Fruit fly (Drosophila melanogaster): ENCODE measurements around the gene Alp12.

Gene Alp12

DNA sequence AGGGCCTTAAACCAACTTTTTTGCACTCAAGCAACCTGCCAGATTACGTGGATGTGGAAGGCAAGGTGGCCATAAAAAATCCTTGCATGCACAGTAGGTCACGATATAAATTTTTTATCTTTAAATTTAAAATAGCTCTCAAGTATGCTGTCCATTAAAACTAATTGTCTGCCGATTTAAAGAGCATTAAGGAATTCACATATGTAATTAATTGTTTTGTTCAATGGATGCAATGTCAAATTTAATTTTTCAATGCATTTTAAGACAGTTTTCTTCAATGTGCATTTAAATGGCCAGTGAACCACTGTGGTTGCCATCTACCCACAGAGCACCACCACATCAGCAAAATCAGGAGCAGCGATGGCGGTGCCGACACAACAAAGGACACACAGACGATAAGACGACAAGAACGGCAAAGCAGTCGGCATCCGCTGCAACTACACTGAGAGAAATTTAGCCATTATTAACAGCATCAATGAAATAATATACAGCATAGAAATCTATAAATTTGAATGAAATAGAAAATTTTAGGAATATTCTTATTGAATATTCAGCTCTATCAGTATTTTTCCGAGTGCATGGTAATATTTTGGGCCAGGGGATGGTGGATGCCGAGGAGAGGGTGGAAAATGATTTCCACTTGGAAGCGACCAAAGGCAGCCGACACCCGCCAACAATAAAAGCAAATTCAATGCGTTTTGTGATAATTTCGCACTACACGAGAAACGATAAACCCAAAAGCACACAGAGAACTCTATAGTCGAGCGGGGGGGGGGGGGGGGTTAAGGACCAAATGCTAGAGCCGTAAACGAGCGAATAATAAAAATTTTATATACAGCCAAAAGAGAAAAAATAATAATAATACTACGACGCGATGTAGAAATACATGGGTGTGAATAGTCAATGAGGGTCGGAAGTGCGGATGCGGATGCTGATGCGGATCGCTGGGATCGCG lies 46.4 kb upstream of the Alp12 start (continued):
- TF ChIP-seq pfk (GFP tag; optimal IDR thresholded peaks at IDR 0.05) (no peak), nmo (GFP tag; optimal IDR thresholded peaks at IDR 0.05) (peak; percentile 58), otp (GFP tag; IDR thresholded peaks at IDR 0.05) (no peak), trh (GFP tag; optimal IDR thresholded peaks at IDR 0.05) (no peak), her (GFP tag; optimal IDR thresholded peaks at IDR 0.05) (no peak), jing (GFP tag; optimal IDR thresholded peaks at IDR 0.05) (no peak), kni (GFP tag; optimal IDR thresholded peaks at IDR 0.05) (no peak), CG3847 (GFP tag; IDR thresholded peaks at IDR 0.05) (no peak; the same call in 1 of the 2 replicates), dmrt99B (tag; optimal IDR thresholded peaks at IDR 0.05) (peak; percentile 51), CG10462 (GFP tag; optimal IDR thresholded peaks at IDR 0.05) (peak; percentile 19), inv (GFP tag; IDR thresholded peaks at IDR 0.05; ENCODE audit: partially characterized antibody) (no peak), sna (GFP tag; IDR thresholded peaks at IDR 0.05; ENCODE audit: partially characterized antibody) (no peak), schlank (tag; optimal IDR thresholded peaks at IDR 0.05) (no peak), Mrtf (GFP tag; IDR thresholded peaks at IDR 0.05) (peak; percentile 46; the same call in 1 of the 3 replicates), gce (GFP tag; IDR thresholded peaks at IDR 0.05) (0 out of 3 replicates have a peak, but pooled peaks have one; percentile 43), Neu2 (GFP tag; optimal IDR thresholded peaks at IDR 0.05; ENCODE audit: borderline replicate concordance) (no peak), gfzf (GFP tag; optimal IDR thresholded peaks at IDR 0.05) (no peak), CG18476 (GFP tag; optimal IDR thresholded peaks at IDR 0.05) (no peak), Taf1 (GFP tag; IDR thresholded peaks at IDR 0.05) (no peak), crc (GFP tag; optimal IDR thresholded peaks at IDR 0.05) (no peak), CG17802 (tag; optimal IDR thresholded peaks at IDR 0.05) (peak; percentile 20), usp (GFP tag; optimal IDR thresholded peaks at IDR 0.05) (no peak), nerfin-2 (GFP tag; IDR thresholded peaks at IDR 0.05; ENCODE audit: partially characterized antibody) (no peak), trem (tag; optimal IDR thresholded peaks at IDR 0.05) (peak; percentile 49), ac (GFP tag; optimal IDR thresholded peaks at IDR 0.05) (no peak), chif (GFP tag; optimal IDR thresholded peaks at IDR 0.05) (peak; percentile 14 to 61), ERR (GFP tag; optimal IDR thresholded peaks at IDR 0.05) (no peak), HmgZ (tag; optimal IDR thresholded peaks at IDR 0.05) (peak; percentile 22), Sry-δ (GFP tag; optimal IDR thresholded peaks at IDR 0.05) (no peak), fu2 (GFP tag; optimal IDR thresholded peaks at IDR 0.05) (no peak), CG2889 (GFP tag; IDR thresholded peaks at IDR 0.05) (no peak), CG16779 (GFP tag; IDR thresholded peaks at IDR 0.05) (no peak), zfh1 (GFP tag; IDR thresholded peaks at IDR 0.05) (peak; percentile 61; the same call in 2 of the 3 replicates), YL-1 (GFP tag; optimal IDR thresholded peaks at IDR 0.05) (no peak), rib (GFP tag; IDR thresholded peaks at IDR 0.05) (no peak), knrl (GFP tag; IDR thresholded peaks at IDR 0.05; ENCODE audit: partially characterized antibody) (no peak), CG34224 (GFP tag; IDR thresholded peaks at IDR 0.05; ENCODE audit: partially characterized antibody) (no peak), CG12659 (GFP tag; optimal IDR thresholded peaks at IDR 0.05) (peak; percentile 31), crp (GFP tag; optimal IDR thresholded peaks at IDR 0.05) (no peak), hth (optimal IDR thresholded peaks at IDR 0.05) (no peak), ab (GFP tag; optimal IDR thresholded peaks at IDR 0.05) (no peak), Hr3 (GFP tag; optimal IDR thresholded peaks at IDR 0.05) (peak; percentile 35), Dref (GFP tag; IDR thresholded peaks at IDR 0.05) (no peak), HLH4C (GFP tag; IDR thresholded peaks at IDR 0.05; ENCODE audit: partially characterized antibody) (no peak), Hmr (GFP tag; optimal IDR thresholded peaks at IDR 0.05) (peak; percentile 9), CG10267 (tag; optimal IDR thresholded peaks at IDR 0.05) (peak; percentile 57), Oli (tag; optimal IDR thresholded peaks at IDR 0.05) (peak; percentile 47), CG11723 (GFP tag; optimal IDR thresholded peaks at IDR 0.05) (no peak)

All from whole organism, embryonic.